Worm (Caenorhabditis elegans) whole organism, young adult: ENCODE results near the gene F14E5.8.

Experiments used
- B0261.1 ChIP-seq: sonication (generic microtip); optimal IDR thresholded peaks from 2 replicates; lab custom pipeline; 2016; ENCODE audit warnings: mild to moderate bottlenecking, missing genetic modification characterization, moderate library complexity, missing compliant biosample characterization
- D2030.7 ChIP-seq: fragments of 200-800 bp; sonication (Bioruptor generic); IDR thresholded peaks from 2 replicates; pipeline ENCODE4 v1.3.6; 2022; ENCODE audit warnings: missing genetic modification reagents, missing genetic modification characterization, missing compliant biosample characterization
- F37B4.10 ChIP-seq: fragments of 200-800 bp; sonication (Bioruptor generic); IDR thresholded peaks from 2 replicates; pipeline ENCODE4 v1.3.6; 2022; ENCODE audit warnings: missing genetic modification characterization, missing compliant biosample characterization
- F57C9.4 ChIP-seq: sonication (generic microtip); optimal IDR thresholded peaks from 2 replicates; lab custom pipeline; 2017; ENCODE audit warnings: mild to moderate bottlenecking, missing genetic modification characterization, missing compliant biosample characterization
- Y67H2A.10 ChIP-seq: fragments of 200-800 bp; sonication (Bioruptor generic); conservative IDR thresholded peaks from 2 replicates; pipeline ENCODE4 v1.3.6; 2022; ENCODE audit warnings: missing genetic modification reagents, missing genetic modification characterization, missing compliant biosample characterization
- aptf-2 ChIP-seq: fragments of 200-800 bp; sonication (Bioruptor generic); conservative IDR thresholded peaks from 2 replicates; pipeline ENCODE4 v1.3.6; 2022; ENCODE audit warnings: missing genetic modification reagents, missing genetic modification characterization, missing compliant biosample characterization
- aptf-3 ChIP-seq: fragments of 200-800 bp; sonication (Bioruptor generic); IDR thresholded peaks from 2 replicates; pipeline ENCODE4 v1.3.6; 2022; ENCODE audit warnings: missing genetic modification characterization, missing compliant biosample characterization
- atf-7 ChIP-seq: sonication (generic microtip); optimal IDR thresholded peaks from 2 replicates; lab custom pipeline; 2017; ENCODE audit warnings: mild to moderate bottlenecking, missing genetic modification characterization, missing compliant biosample characterization
- athp-1 ChIP-seq: sonication (generic microtip); optimal IDR thresholded peaks from 2 replicates; lab custom pipeline; 2017; ENCODE audit warnings: mild to moderate bottlenecking, missing genetic modification characterization, missing compliant biosample characterization
- cebp-1 ChIP-seq, 2 experiments: fragments of 200-800 bp in 1 of 2; sonication (Bioruptor generic) in 1 of 2; sonication (generic microtip) in 1 of 2; IDR thresholded peaks in 1 of 2; optimal IDR thresholded peaks in 1 of 2; 2 replicates each; pipeline versions ENCODE4 v1.3.6 to Lab custom; 2017 to 2022; ENCODE audit warnings: missing compliant biosample characterization in 2 of 2, missing genetic modification characterization in 2 of 2, mild to moderate bottlenecking in 1 of 2, missing genetic modification reagents in 1 of 2, moderate library complexity in 1 of 2
- cebp-2 ChIP-seq: fragments of 200-800 bp; sonication (Bioruptor generic); IDR thresholded peaks from 2 replicates; pipeline ENCODE4 v1.3.6; 2022; ENCODE audit warnings: missing genetic modification characterization, missing compliant biosample characterization
- ceh-100 ChIP-seq: fragments of 200-800 bp; sonication (Bioruptor generic); IDR thresholded peaks from 2 replicates; pipeline ENCODE4 v1.3.6; 2022; ENCODE audit warnings: missing genetic modification reagents, missing genetic modification characterization, missing compliant biosample characterization
- ceh-58 ChIP-seq: fragments of 200-800 bp; sonication (Bioruptor generic); IDR thresholded peaks from 2 replicates; pipeline ENCODE4 v1.3.6; 2022; ENCODE audit warnings: missing genetic modification characterization, missing compliant biosample characterization
- dpff-1 ChIP-seq: sonication (generic microtip); optimal IDR thresholded peaks from 2 replicates; lab custom pipeline; 2017; ENCODE audit warnings: mild to moderate bottlenecking, missing genetic modification characterization, missing compliant biosample characterization
- egl-18 ChIP-seq: fragments of 200-800 bp; sonication (Bioruptor generic); IDR thresholded peaks from 2 replicates; pipeline ENCODE4 v1.3.6; 2022; ENCODE audit warnings: missing genetic modification reagents, missing genetic modification characterization, missing compliant biosample characterization
- egl-44 ChIP-seq: fragments of 200-800 bp; sonication (Bioruptor generic); IDR thresholded peaks from 2 replicates; pipeline ENCODE4 v1.3.6; 2022; ENCODE audit warnings: missing genetic modification reagents, missing genetic modification characterization, missing compliant biosample characterization
- egrh-3 ChIP-seq: fragments of 200-800 bp; sonication (Bioruptor generic); IDR thresholded peaks from 2 replicates; pipeline ENCODE4 v1.3.6; 2022; ENCODE audit warnings: missing genetic modification reagents, missing genetic modification characterization, missing compliant biosample characterization
- ekl-4 ChIP-seq: fragments of 200-800 bp; sonication (Bioruptor generic); IDR thresholded peaks from 2 replicates; pipeline ENCODE4 v1.3.6; 2022; ENCODE audit warnings: missing genetic modification reagents, missing genetic modification characterization, missing compliant biosample characterization
- fkh-3 ChIP-seq: sonication (generic microtip); optimal IDR thresholded peaks from 2 replicates; lab custom pipeline; 2016; ENCODE audit warnings: mild to moderate bottlenecking, missing genetic modification characterization, missing compliant biosample characterization
- gei-17 ChIP-seq: fragments of 200-800 bp; sonication (Bioruptor generic); optimal IDR thresholded peaks from 2 replicates; lab custom pipeline; 2018; ENCODE audit warnings: mild to moderate bottlenecking, missing genetic modification characterization, missing compliant biosample characterization
- hsf-1 ChIP-seq: fragments of 200-800 bp; sonication (Bioruptor generic); IDR thresholded peaks from 2 replicates; pipeline ENCODE4 v1.3.6; 2022; ENCODE audit warnings: missing genetic modification reagents, missing genetic modification characterization, missing compliant biosample characterization
- lin-40 ChIP-seq: sonication (generic microtip); optimal IDR thresholded peaks from 2 replicates; lab custom pipeline; 2016; ENCODE audit warnings: missing genetic modification characterization, mild to moderate bottlenecking, missing compliant biosample characterization, missing genotype, missing genetic modification reagents
- lin-54 ChIP-seq: fragments of 200-800 bp; sonication (Bioruptor generic); optimal IDR thresholded peaks from 2 replicates; lab custom pipeline; 2018; ENCODE audit warnings: mild to moderate bottlenecking, missing genetic modification characterization, missing compliant biosample characterization
- lsy-27 ChIP-seq: sonication (generic microtip); optimal IDR thresholded peaks from 2 replicates; lab custom pipeline; 2017; ENCODE audit warnings: missing genetic modification characterization, mild to moderate bottlenecking, missing compliant biosample characterization, antibody characterized with exemption, missing genotype, borderline replicate concordance; ENCODE audit not compliant: insufficient read depth
- madf-10 ChIP-seq: sonication (generic microtip); optimal IDR thresholded peaks from 2 replicates; lab custom pipeline; 2016; ENCODE audit warnings: mild to moderate bottlenecking, missing genetic modification characterization, missing compliant biosample characterization
- madf-6 ChIP-seq: fragments of 200-800 bp; sonication (Bioruptor generic); IDR thresholded peaks from 2 replicates; pipeline ENCODE4 v1.3.6; 2022; ENCODE audit warnings: missing genetic modification reagents, missing genetic modification characterization, missing compliant biosample characterization
- mcd-1 ChIP-seq: fragments of 200-800 bp; sonication (Bioruptor generic); IDR thresholded peaks from 2 replicates; pipeline ENCODE4 v1.3.6; 2022; ENCODE audit warnings: missing genetic modification reagents, missing genetic modification characterization, missing compliant biosample characterization
- nhr-80 ChIP-seq: sonication (generic microtip); optimal IDR thresholded peaks from 2 replicates; lab custom pipeline; 2016; ENCODE audit warnings: missing genetic modification characterization, missing compliant biosample characterization
- nhr-90 ChIP-seq: sonication (generic microtip); optimal IDR thresholded peaks from 2 replicates; lab custom pipeline; 2016; ENCODE audit warnings: missing genotype, mild to moderate bottlenecking, missing genetic modification characterization, missing compliant biosample characterization
- sdz-38 ChIP-seq: sonication (generic microtip); optimal IDR thresholded peaks from 2 replicates; lab custom pipeline; 2016; ENCODE audit warnings: missing genotype, missing genetic modification characterization, missing compliant biosample characterization
- sea-2 ChIP-seq: fragments of 200-800 bp; sonication (Bioruptor generic); IDR thresholded peaks from 2 replicates; pipeline ENCODE4 v1.3.6; 2022; ENCODE audit warnings: missing genetic modification characterization, missing compliant biosample characterization
- somi-1 ChIP-seq: fragments of 200-800 bp; sonication (Bioruptor generic); optimal IDR thresholded peaks from 2 replicates; lab custom pipeline; 2018; ENCODE audit warnings: mild to moderate bottlenecking, missing genetic modification characterization, missing compliant biosample characterization
- sptf-2 ChIP-seq: fragments of 200-800 bp; sonication (Bioruptor generic); optimal IDR thresholded peaks from 2 replicates; lab custom pipeline; 2018; ENCODE audit warnings: mild to moderate bottlenecking, missing genetic modification characterization, missing compliant biosample characterization
- tbx-9 ChIP-seq: sonication (generic microtip); optimal IDR thresholded peaks from 2 replicates; lab custom pipeline; 2016; ENCODE audit warnings: borderline replicate concordance, missing genetic modification characterization, inconsistent platforms, missing compliant biosample characterization
- unc-130 ChIP-seq: sonication (generic microtip); optimal IDR thresholded peaks from 2 replicates; lab custom pipeline; 2016; ENCODE audit warnings: missing genetic modification reagents, missing genetic modification characterization, missing compliant biosample characterization
- unc-62 ChIP-seq: fragments of 150-350 bp; optimal IDR thresholded peaks from 2 replicates; lab custom pipeline; 2014; ENCODE audit warnings: missing biosample characterization, missing genetic modification reagents, missing genetic modification characterization
- zim-3 ChIP-seq: sonication (generic microtip); optimal IDR thresholded peaks from 2 replicates; lab custom pipeline; 2017; ENCODE audit warnings: mild to moderate bottlenecking, missing genetic modification characterization, moderate library complexity, missing compliant biosample characterization
- ztf-22 ChIP-seq: fragments of 200-800 bp; sonication (Bioruptor generic); optimal IDR thresholded peaks from 2 replicates; lab custom pipeline; 2018; ENCODE audit warnings: mild to moderate bottlenecking, missing genetic modification characterization, moderate library complexity, missing compliant biosample characterization
- ztf-25 ChIP-seq: fragments of 200-800 bp; sonication (Bioruptor generic); IDR thresholded peaks from 2 replicates; pipeline ENCODE4 v1.3.6; 2022; ENCODE audit warnings: missing genetic modification reagents, missing genetic modification characterization, missing compliant biosample characterization
- ztf-28 ChIP-seq: fragments of 200-800 bp; sonication (Bioruptor generic); IDR thresholded peaks from 2 replicates; pipeline ENCODE4 v1.3.6; 2022; ENCODE audit warnings: missing genetic modification reagents, missing genetic modification characterization, missing compliant biosample characterization
- ztf-3 ChIP-seq: fragments of 200-800 bp; sonication (Bioruptor generic); optimal IDR thresholded peaks from 2 replicates; lab custom pipeline; 2018; ENCODE audit warnings: mild to moderate bottlenecking, missing genetic modification characterization, missing compliant biosample characterization

Gene F14E5.8

ce11 chrII:8407491-8407890 is 12.4 kb upstream of the F14E5.8 start, which contains the start of gene sra-13:
Gene sra-13 (plus strand): TSS chrII:8407685.
- TF ChIP-seq ekl-4 (GFP tag; lab: Robert Waterston, UW) (no peak), unc-62 (GFP tag; lab: Kevin White, UChicago) (no peak), lsy-27 (tag; lab: Kevin White, UChicago) (no peak), cebp-1 (GFP tag; IDR thresholded peaks at IDR 0.05; lab: Robert Waterston, UW) (no peak), cebp-1 (tag; optimal IDR thresholded peaks at IDR 0.05; lab: Kevin White, UChicago) (no peak), Y67H2A.10 (GFP tag; lab: Robert Waterston, UW) (no peak)

ce11 chrII:8409538-8409937 is 10.4 kb upstream of the F14E5.8 start:
- TF ChIP-seq sptf-2 (no peak), cebp-2 (GFP tag; lab: Robert Waterston, UW) (no peak), egl-44 (no peak), F57C9.4 (tag; lab: Kevin White, UChicago) (no peak), madf-6 (GFP tag; lab: Robert Waterston, UW) (no peak), sea-2 (GFP tag; lab: Robert Waterston, UW) (no peak), sdz-38 (tag; lab: Kevin White, UChicago) (no peak), F37B4.10 (GFP tag; lab: Robert Waterston, UW) (no peak)

- TF ChIP-seq egrh-3 (GFP tag; lab: Robert Waterston, UW) (no peak), ztf-22 (no peak), ceh-58 (GFP tag; lab: Robert Waterston, UW) (no peak), ztf-25 (GFP tag; lab: Robert Waterston, UW) (no peak), aptf-3 (GFP tag; lab: Robert Waterston, UW) (no peak), nhr-90 (tag; lab: Kevin White, UChicago) (no peak), zim-3 (no peak), atf-7 (no peak), athp-1 (tag; lab: Kevin White, UChicago) (no peak), egl-18 (no peak), B0261.1 (no peak), somi-1 (GFP tag; lab: Kevin White, UChicago) (no peak), tbx-9 (tag; lab: Kevin White, UChicago) (no peak), lin-54 (no peak)
Measured at ce11 chrII:8411002-8411401, 8.9 kb upstream of the F14E5.8 start.

ce11 chrII:8412061-8412721 is 7.7 kb upstream of the F14E5.8 start, which contains the start of gene efl-3:
Gene efl-3 (plus strand): TSS chrII:8412671.
- no peak for TF ChIP-seq D2030.7 (GFP tag; lab: Robert Waterston, UW)
- peak; percentile 74 for TF ChIP-seq nhr-80 (tag; lab: Kevin White, UChicago)
- TF ChIP-seq, all 124 proteins: peak for 1

ce11 chrII:8412935-8413334 is 7.0 kb upstream of the F14E5.8 start:
- no peak for TF ChIP-seq lin-40 (tag; lab: Kevin White, UChicago)
- peak; percentile 0 for TF ChIP-seq nhr-80 (tag; lab: Kevin White, UChicago)

- TF ChIP-seq mcd-1 (no peak), madf-10 (tag; lab: Kevin White, UChicago) (no peak), unc-130 (GFP tag; lab: Kevin White, UChicago) (no peak), dpff-1 (no peak), ztf-22 (no peak), aptf-2 (GFP tag; lab: Robert Waterston, UW) (no peak), hsf-1 (GFP tag; lab: Robert Waterston, UW) (no peak), ceh-100 (GFP tag; lab: Robert Waterston, UW) (no peak), ztf-28 (GFP tag; lab: Robert Waterston, UW) (no peak), egl-44 (no peak), fkh-3 (tag; lab: Kevin White, UChicago) (no peak), gei-17 (GFP tag; lab: Kevin White, UChicago) (no peak), ztf-3 (GFP tag; lab: Kevin White, UChicago) (no peak)
Measured at ce11 chrII:8415035-8415434, 4.9 kb upstream of the F14E5.8 start.
